Worm (Caenorhabditis elegans) whole organism, L2 larva: ENCODE results near the gene daf-5.
A peak's percentile ranks its signal among the peaks of the same experiment; 100 is the strongest.

Experiments
- F13H6.1 ChIP-seq: sonication (generic microtip); optimal IDR thresholded peaks from 2 replicates; lab custom pipeline; 2016; ENCODE audit warnings: missing genetic modification characterization, missing compliant biosample characterization
- ZK546.5 ChIP-seq: sonication (generic microtip); optimal IDR thresholded peaks from 2 replicates; lab custom pipeline; 2017; ENCODE audit warnings: missing biosample characterization, missing genetic modification characterization
- ama-1 ChIP-seq: fragments of 150-350 bp; optimal IDR thresholded peaks from 2 replicates; lab custom pipeline; 2018; ENCODE audit warnings: inconsistent platforms
- blmp-1 ChIP-seq: sonication (generic microtip); optimal IDR thresholded peaks from 2 replicates; lab custom pipeline; 2017; ENCODE audit warnings: missing genetic modification characterization, mild to moderate bottlenecking, missing compliant biosample characterization, antibody characterized with exemption, moderate library complexity; ENCODE audit not compliant: insufficient read depth
- lin-39 ChIP-seq: fragments of 150-350 bp; optimal IDR thresholded peaks from 2 replicates; lab custom pipeline; 2014; ENCODE audit warnings: missing biosample characterization, missing genetic modification reagents, missing genetic modification characterization
- mbf-1 ChIP-seq: sonication (generic microtip); optimal IDR thresholded peaks from 2 replicates; lab custom pipeline; 2017; ENCODE audit warnings: missing biosample characterization, missing genetic modification characterization
- nhr-11 ChIP-seq: fragments of 150-350 bp; optimal IDR thresholded peaks from 2 replicates; lab custom pipeline; 2014; ENCODE audit warnings: missing biosample characterization, missing genetic modification characterization
- nhr-12 ChIP-seq: fragments of 150-350 bp; optimal IDR thresholded peaks from 2 replicates; lab custom pipeline; 2014; ENCODE audit warnings: missing biosample characterization, missing genetic modification characterization
- nhr-23 ChIP-seq: fragments of 150-350 bp; optimal IDR thresholded peaks from 2 replicates; lab custom pipeline; 2014; ENCODE audit warnings: missing biosample characterization, missing genetic modification reagents, missing genetic modification characterization
- nhr-25 ChIP-seq: fragments of 150-350 bp; sonication (generic microtip); optimal IDR thresholded peaks from 3 replicates; lab custom pipeline; 2014; ENCODE audit warnings: missing biosample characterization, missing genetic modification characterization
- skn-1 ChIP-seq: sonication (generic microtip); optimal IDR thresholded peaks from 2 replicates; lab custom pipeline; 2017; ENCODE audit warnings: missing biosample characterization, missing genetic modification characterization
- snpc-4 ChIP-seq: fragments of 150-350 bp; optimal IDR thresholded peaks from 2 replicates; lab custom pipeline; 2014; ENCODE audit warnings: missing biosample characterization, missing genetic modification characterization

DNA sequence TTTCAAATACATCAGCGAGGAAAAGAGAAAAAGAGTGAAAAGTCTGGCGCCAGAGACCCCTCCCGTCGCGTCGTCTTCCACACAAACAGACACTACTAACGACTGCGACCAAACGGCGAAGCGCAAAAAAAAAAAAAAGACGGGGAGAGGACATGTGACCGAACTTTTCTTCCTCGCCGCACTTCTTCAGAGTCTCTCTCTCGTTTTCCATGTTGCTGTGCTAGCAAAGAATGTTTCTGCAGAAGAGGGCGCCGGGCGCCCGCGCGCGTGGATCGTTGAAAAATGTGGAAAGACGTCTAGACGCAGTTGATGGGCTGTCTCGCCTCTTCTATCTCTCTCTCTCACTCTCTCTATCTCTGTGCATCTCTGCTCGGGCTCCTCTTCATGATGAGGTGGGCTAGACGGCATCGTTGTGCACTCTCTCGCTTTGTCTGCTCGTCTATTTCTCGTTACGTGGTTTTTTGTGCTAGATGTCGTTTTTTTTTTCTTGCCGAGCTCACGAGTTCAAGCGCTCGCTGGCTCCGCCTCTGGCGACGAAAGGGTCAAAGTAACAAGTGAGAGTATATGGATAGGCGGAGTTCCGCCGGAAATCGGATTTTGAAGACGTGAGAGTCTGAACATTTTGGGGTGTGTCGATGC, 11.8 kb downstream of the daf-5 start:
- TF ChIP-seq F13H6.1 (tag; lab: Kevin White, UChicago), result peak; percentile 98
- TF ChIP-seq snpc-4, result peak; percentile 51
- no peak for TF ChIP-seq mbf-1 (tag; lab: Kevin White, UChicago)
- no peak for TF ChIP-seq nhr-23 (tag; lab: Kevin White, UChicago)
- no peak for TF ChIP-seq skn-1 (tag; lab: Kevin White, UChicago)
- peak; percentile 80 for TF ChIP-seq nhr-25 (tag; lab: Kevin White, UChicago)
- no peak for TF ChIP-seq ama-1
- no peak for TF ChIP-seq lin-39 (tag; lab: Kevin White, UChicago)
- no peak for TF ChIP-seq nhr-12 (tag; lab: Kevin White, UChicago)
- peak; percentile 21 for TF ChIP-seq nhr-11 (tag; lab: Kevin White, UChicago)
- TF ChIP-seq ZK546.5 (tag; lab: Kevin White, UChicago), result peak; percentile 29
- peak; percentile 60 for TF ChIP-seq blmp-1 (tag; lab: Kevin White, UChicago)
